Fruit fly (Drosophila melanogaster) whole organism: ENCODE results near the gene CG17549.

Experiments
- CG8478 ChIP-seq: fragments of >200 bp; optimal IDR thresholded peaks from 2 replicates; lab custom pipeline; 2018; ENCODE audit warnings: inconsistent platforms
- EcR ChIP-seq, 2 experiments: fragments of >200 bp; optimal IDR thresholded peaks; 2 replicates each; lab custom pipeline; 2017; ENCODE audit warnings: missing biosample characterization in 2 of 2, missing genetic modification characterization in 2 of 2, missing genetic modification reagents in 2 of 2

dm6 chr2L:19361632-19362142 is 28.2 kb downstream of the CG17549 start:
- TF ChIP-seq CG8478 (lab: Kevin White, UChicago) (no peak), EcR (GFP tag; optimal IDR thresholded peaks at IDR 0.05; lab: Kevin White, UChicago) (no peak)
